Fruit fly (Drosophila melanogaster) whole organism, embryonic: ENCODE results near the gene SNRPG.

Source experiments
- B-H2 ChIP-seq: fragments of 200-800 bp; sonication (Bioruptor generic); optimal IDR thresholded peaks from 2 replicates; lab custom pipeline; 2018; ENCODE audit warnings: missing biosample characterization, mild to moderate bottlenecking, missing genetic modification characterization
- Bdp1 ChIP-seq: fragments of 200-800 bp; sonication (Bioruptor generic); optimal IDR thresholded peaks from 3 replicates; lab custom pipeline; 2016; ENCODE audit warnings: missing biosample characterization, missing genetic modification characterization
- Blimp-1 ChIP-seq: fragments of 200-800 bp; sonication (Bioruptor generic); optimal IDR thresholded peaks from 3 replicates; lab custom pipeline; 2018; ENCODE audit warnings: missing biosample characterization, missing genetic modification characterization, mild to moderate bottlenecking, moderate library complexity, missing genetic modification reagents
- BtbVII ChIP-seq: fragments of 200-800 bp; sonication (Bioruptor generic); optimal IDR thresholded peaks from 3 replicates; lab custom pipeline; 2017; ENCODE audit warnings: missing biosample characterization, mild to moderate bottlenecking, missing genetic modification characterization
- CG10209 ChIP-seq: fragments of 200-800 bp; sonication (Bioruptor generic); optimal IDR thresholded peaks from 3 replicates; lab custom pipeline; 2017; ENCODE audit warnings: missing biosample characterization, mild to moderate bottlenecking, missing genetic modification characterization, missing genetic modification reagents
- CG12236 ChIP-seq: fragments of 200-800 bp; sonication (Bioruptor generic); optimal IDR thresholded peaks from 2 replicates; lab custom pipeline; 2016; ENCODE audit warnings: missing biosample characterization, missing genetic modification characterization
- CG13775 ChIP-seq: fragments of 200-800 bp; sonication (Bioruptor generic); optimal IDR thresholded peaks from 3 replicates; lab custom pipeline; 2017; ENCODE audit warnings: missing biosample characterization, mild to moderate bottlenecking, missing genetic modification characterization
- CG14441 ChIP-seq: fragments of 200-800 bp; sonication (Bioruptor generic); IDR thresholded peaks from 2 replicates; pipeline ENCODE4 v1.3.6; 2022; ENCODE audit warnings: missing biosample characterization, missing genetic modification characterization
- CG18011 ChIP-seq: fragments of 200-800 bp; sonication (Bioruptor generic); optimal IDR thresholded peaks from 2 replicates; lab custom pipeline; 2017; ENCODE audit warnings: missing biosample characterization, missing genetic modification characterization, mild to moderate bottlenecking, moderate library complexity, missing genotype
- CG1832 ChIP-seq: fragments of 200-800 bp; sonication (Bioruptor generic); optimal IDR thresholded peaks from 2 replicates; lab custom pipeline; 2017; ENCODE audit warnings: missing biosample characterization, mild to moderate bottlenecking, missing genetic modification characterization, inconsistent platforms
- CG2678 ChIP-seq: fragments of 200-800 bp; sonication (Bioruptor generic); optimal IDR thresholded peaks from 3 replicates; lab custom pipeline; 2019; ENCODE audit warnings: missing biosample characterization, mild to moderate bottlenecking, missing genetic modification characterization, moderate library complexity
- CG31224 ChIP-seq: fragments of 200-800 bp; sonication (Bioruptor generic); IDR thresholded peaks from 2 replicates; pipeline ENCODE4 v1.3.6; 2022; ENCODE audit warnings: missing biosample characterization, missing genetic modification characterization
- CG31365 ChIP-seq: fragments of 200-800 bp; sonication (Bioruptor generic); optimal IDR thresholded peaks from 2 replicates; lab custom pipeline; 2018; ENCODE audit warnings: missing biosample characterization, mild to moderate bottlenecking, missing genetic modification characterization
- CG31388 ChIP-seq: fragments of 200-800 bp; sonication (Bioruptor generic); optimal IDR thresholded peaks from 2 replicates; lab custom pipeline; 2016; ENCODE audit warnings: missing biosample characterization, missing genetic modification characterization
- CG3407 ChIP-seq: fragments of 200-800 bp; sonication (Bioruptor generic); optimal IDR thresholded peaks from 2 replicates; lab custom pipeline; 2018; ENCODE audit warnings: missing biosample characterization, mild to moderate bottlenecking, missing genetic modification characterization
- CG6689 ChIP-seq: fragments of 200-800 bp; sonication (Bioruptor generic); IDR thresholded peaks from 2 replicates; pipeline ENCODE4 v1.3.6; 2022; ENCODE audit warnings: missing biosample characterization, missing genetic modification characterization
- CG7372 ChIP-seq: fragments of 200-800 bp; sonication (Bioruptor generic); IDR thresholded peaks from 2 replicates; pipeline ENCODE4 v1.3.6; 2022; ENCODE audit warnings: missing biosample characterization, missing genetic modification characterization
- CG8089 ChIP-seq: fragments of 200-800 bp; sonication (Bioruptor generic); optimal IDR thresholded peaks from 3 replicates; lab custom pipeline; 2016; ENCODE audit warnings: missing biosample characterization, missing genetic modification characterization
- CG8388 ChIP-seq: fragments of 200-800 bp; sonication (Bioruptor generic); optimal IDR thresholded peaks from 2 replicates; lab custom pipeline; 2019; ENCODE audit warnings: missing biosample characterization, mild to moderate bottlenecking, missing genetic modification characterization, moderate library complexity
- CG8478 ChIP-seq: fragments of >200 bp; optimal IDR thresholded peaks from 2 replicates; lab custom pipeline; 2018
- CG8944 ChIP-seq: fragments of 200-800 bp; sonication (Bioruptor generic); optimal IDR thresholded peaks from 3 replicates; lab custom pipeline; 2016; ENCODE audit warnings: missing biosample characterization, missing genetic modification characterization
- CG9797 ChIP-seq: fragments of 200-800 bp; sonication (Bioruptor generic); optimal IDR thresholded peaks from 3 replicates; lab custom pipeline; 2018; ENCODE audit warnings: missing biosample characterization, mild to moderate bottlenecking, missing genetic modification characterization
- CHES-1-like ChIP-seq: fragments of 200-800 bp; sonication (Bioruptor generic); optimal IDR thresholded peaks from 2 replicates; lab custom pipeline; 2016; ENCODE audit warnings: missing biosample characterization, missing genetic modification characterization
- Camta ChIP-seq: fragments of 200-800 bp; sonication (Bioruptor generic); optimal IDR thresholded peaks from 2 replicates; lab custom pipeline; 2016; ENCODE audit warnings: missing biosample characterization, missing genetic modification characterization
- CoRest ChIP-seq: fragments of 200-800 bp; sonication (Bioruptor generic); optimal IDR thresholded peaks from 3 replicates; lab custom pipeline; 2018; ENCODE audit warnings: missing biosample characterization, mild to moderate bottlenecking, missing genetic modification characterization, moderate library complexity
- Drgx ChIP-seq: fragments of 200-800 bp; sonication (Bioruptor generic); IDR thresholded peaks from 2 replicates; pipeline ENCODE4 v1.3.6; 2022; ENCODE audit warnings: missing biosample characterization, missing genetic modification characterization
- Gsc ChIP-seq: fragments of 200-800 bp; sonication (Bioruptor generic); IDR thresholded peaks from 2 replicates; pipeline ENCODE4 v1.3.6; 2022; ENCODE audit warnings: missing biosample characterization, missing genetic modification characterization
- Mad ChIP-seq: fragments of 200-800 bp; sonication (Bioruptor generic); optimal IDR thresholded peaks from 2 replicates; lab custom pipeline; 2016; ENCODE audit warnings: missing biosample characterization, missing genetic modification characterization
- Meics ChIP-seq: fragments of 200-800 bp; sonication (Bioruptor generic); optimal IDR thresholded peaks from 2 replicates; lab custom pipeline; 2017; ENCODE audit warnings: missing biosample characterization, mild to moderate bottlenecking, missing genetic modification characterization
- Nf-YA ChIP-seq: fragments of 200-800 bp; sonication (Bioruptor generic); IDR thresholded peaks from 2 replicates; pipeline ENCODE4 v1.3.6; 2022; ENCODE audit warnings: missing biosample characterization, missing genetic modification characterization
- Rfx ChIP-seq: fragments of 200-800 bp; sonication (Bioruptor generic); IDR thresholded peaks from 2 replicates; pipeline ENCODE4 v1.3.6; 2022; ENCODE audit warnings: missing biosample characterization, missing genetic modification characterization
- Ssrp ChIP-seq: fragments of 200-800 bp; sonication (Bioruptor generic); optimal IDR thresholded peaks from 2 replicates; lab custom pipeline; 2018; ENCODE audit warnings: missing biosample characterization, mild to moderate bottlenecking, missing genetic modification characterization, moderate library complexity
- Trl ChIP-seq, 3 experiments: fragments of >200 bp in 2 of 3; fragments of 200-800 bp in 1 of 3; sonication (Bioruptor generic) in 1 of 3; optimal IDR thresholded peaks; 2 replicates in 1 of 3; 3 replicates in 2 of 3; lab custom pipeline; 2016 to 2017; ENCODE audit warnings: missing biosample characterization in 1 of 3, missing genetic modification characterization in 1 of 3
- Usf ChIP-seq: fragments of 200-800 bp; sonication (Bioruptor generic); optimal IDR thresholded peaks from 2 replicates; lab custom pipeline; 2017; ENCODE audit warnings: missing genotype, missing biosample characterization, missing genetic modification characterization
- cad ChIP-seq: fragments of >200 bp; optimal IDR thresholded peaks from 2 replicates; lab custom pipeline; 2017; ENCODE audit warnings: missing biosample characterization, missing genetic modification characterization
- cg ChIP-seq: fragments of 200-800 bp; sonication (Bioruptor generic); optimal IDR thresholded peaks from 3 replicates; lab custom pipeline; 2019; ENCODE audit warnings: missing biosample characterization, mild to moderate bottlenecking, missing genetic modification characterization, moderate library complexity
- chm ChIP-seq: fragments of 200-800 bp; sonication (Bioruptor generic); IDR thresholded peaks from 2 replicates; pipeline ENCODE4 v1.3.6; 2022; ENCODE audit warnings: missing biosample characterization, missing genetic modification characterization
- disco-r ChIP-seq: fragments of 200-800 bp; sonication (Bioruptor generic); optimal IDR thresholded peaks from 2 replicates; lab custom pipeline; 2016; ENCODE audit warnings: missing biosample characterization, missing genetic modification characterization
- luna ChIP-seq: fragments of 200-800 bp; sonication (Bioruptor generic); optimal IDR thresholded peaks from 2 replicates; lab custom pipeline; 2016; ENCODE audit warnings: missing biosample characterization, missing genetic modification characterization
- odd ChIP-seq: fragments of 200-800 bp; sonication (Bioruptor generic); optimal IDR thresholded peaks from 2 replicates; lab custom pipeline; 2017; ENCODE audit warnings: missing biosample characterization, mild to moderate bottlenecking, missing genetic modification characterization
- otp ChIP-seq: fragments of 200-800 bp; sonication (Bioruptor generic); IDR thresholded peaks from 3 replicates; pipeline ENCODE4, ENCODE4 v1.3.6; 2022; ENCODE audit warnings: missing biosample characterization, missing genetic modification characterization
- pros ChIP-seq: fragments of 200-800 bp; sonication (Bioruptor generic); optimal IDR thresholded peaks from 3 replicates; lab custom pipeline; 2019; ENCODE audit warnings: missing biosample characterization, mild to moderate bottlenecking, missing genetic modification characterization, moderate library complexity
- pum ChIP-seq: fragments of 200-800 bp; sonication (Bioruptor generic); optimal IDR thresholded peaks from 2 replicates; lab custom pipeline; 2016; ENCODE audit warnings: missing biosample characterization, missing genetic modification characterization
- ranshi ChIP-seq: fragments of 200-800 bp; sonication (Bioruptor generic); IDR thresholded peaks from 2 replicates; pipeline ENCODE4 v1.3.6; 2022; ENCODE audit warnings: missing biosample characterization, missing genetic modification characterization
- shn ChIP-seq: fragments of 200-800 bp; sonication (Bioruptor generic); optimal IDR thresholded peaks from 3 replicates; lab custom pipeline; 2016; ENCODE audit warnings: missing biosample characterization, missing genetic modification characterization
- slbo ChIP-seq: fragments of 200-800 bp; sonication (Bioruptor generic); IDR thresholded peaks from 2 replicates; pipeline ENCODE4 v1.3.6; 2022; ENCODE audit warnings: missing biosample characterization, missing genetic modification characterization
- so ChIP-seq: fragments of 200-800 bp; sonication (Bioruptor generic); IDR thresholded peaks from 3 replicates; pipeline ENCODE4 v1.3.6; 2022; ENCODE audit warnings: missing biosample characterization, missing genetic modification characterization
- tio ChIP-seq: fragments of 200-800 bp; sonication (Bioruptor generic); optimal IDR thresholded peaks from 2 replicates; lab custom pipeline; 2017; ENCODE audit warnings: missing biosample characterization, missing genetic modification characterization, inconsistent platforms
- unpg ChIP-seq: fragments of 200-800 bp; sonication (Bioruptor generic); optimal IDR thresholded peaks from 3 replicates; lab custom pipeline; 2018; ENCODE audit warnings: missing biosample characterization, mild to moderate bottlenecking, missing genetic modification characterization, moderate library complexity

SNRPG gene

dm6 chrX:16650078-16651063 is 10.2 kb upstream of the SNRPG start (continued):
- no peak for TF ChIP-seq cg (GFP tag; lab: Kevin White, UChicago)
- no peak for TF ChIP-seq CG13775
- no peak for TF ChIP-seq CG1832 (GFP tag; lab: Kevin White, UChicago)
- no peak for TF ChIP-seq odd (GFP tag; lab: Kevin White, UChicago)
- no peak for TF ChIP-seq CG6689
- no peak for TF ChIP-seq cad (GFP tag; lab: Kevin White, UChicago)
- TF ChIP-seq Drgx (GFP tag; lab: Robert Waterston, UW): peak; percentile 63
- peak; percentile 10 for TF ChIP-seq unpg (GFP tag; lab: Kevin White, UChicago)
- peak; percentile 22 for TF ChIP-seq Meics (GFP tag; lab: Kevin White, UChicago)
- no peak for TF ChIP-seq Mad (GFP tag; lab: Kevin White, UChicago)
- peak; percentile 23 for TF ChIP-seq BtbVII
- TF ChIP-seq tio (GFP tag; lab: Kevin White, UChicago): no peak
- TF ChIP-seq CG8089: no peak
- TF ChIP-seq ranshi: no peak
- TF ChIP-seq CG31224 (GFP tag; lab: Robert Waterston, UW): 0 out of 2 replicates have a peak, but pooled peaks have one; percentile 12
- no peak for TF ChIP-seq CG12236 (GFP tag; lab: Kevin White, UChicago)
- TF ChIP-seq CG3407 (GFP tag; lab: Kevin White, UChicago): no peak
- TF ChIP-seq pum (GFP tag; lab: Kevin White, UChicago): peak; percentile 67
- TF ChIP-seq Trl (optimal IDR thresholded peaks at IDR 0.05; lab: Kevin White, UChicago): no peak
- TF ChIP-seq Trl (GFP tag; optimal IDR thresholded peaks at IDR 0.05; lab: Kevin White, UChicago): peak; percentile 81
- TF ChIP-seq disco-r: no peak
- TF ChIP-seq CG31365 (tag; lab: Kevin White, UChicago): no peak
- TF ChIP-seq CG10209 (GFP tag; lab: Kevin White, UChicago): no peak
- TF ChIP-seq Gsc (GFP tag; lab: Robert Waterston, UW): no peak
- TF ChIP-seq chm (GFP tag; lab: Robert Waterston, UW): no peak
- TF ChIP-seq Nf-YA: 0 out of 2 replicates have a peak, but pooled peaks have one; percentile 6
- no peak for TF ChIP-seq CG8388 (GFP tag; lab: Kevin White, UChicago)
- TF ChIP-seq CG8944 (GFP tag; lab: Kevin White, UChicago): no peak
- no peak for TF ChIP-seq CoRest (tag; lab: Kevin White, UChicago)
- TF ChIP-seq Ssrp (tag; lab: Kevin White, UChicago): peak; percentile 3
- peak; percentile 3 for TF ChIP-seq luna (GFP tag; lab: Kevin White, UChicago)
- TF ChIP-seq CG14441 (GFP tag; lab: Robert Waterston, UW): peak; percentile 72
- peak; percentile 21; the same call in 1 of the 2 replicates for TF ChIP-seq slbo (GFP tag; lab: Robert Waterston, UW)
- no peak for TF ChIP-seq CG9797 (GFP tag; lab: Kevin White, UChicago)
- no peak for TF ChIP-seq Blimp-1 (GFP tag; lab: Kevin White, UChicago)
- TF ChIP-seq CG2678 (tag; lab: Kevin White, UChicago): peak; percentile 15
- no peak for TF ChIP-seq shn
- TF ChIP-seq CG8478: no peak
- peak; percentile 85 for TF ChIP-seq Camta (GFP tag; lab: Kevin White, UChicago)
- no peak for TF ChIP-seq pros (GFP tag; lab: Kevin White, UChicago)
- TF ChIP-seq Bdp1 (GFP tag; lab: Kevin White, UChicago): no peak
- TF ChIP-seq CG7372 (GFP tag; lab: Robert Waterston, UW): no peak
- peak; percentile 92 for TF ChIP-seq so (GFP tag; lab: Robert Waterston, UW)
- TF ChIP-seq CG31388 (GFP tag; lab: Kevin White, UChicago): no peak
- TF ChIP-seq Usf (GFP tag; lab: Kevin White, UChicago): no peak
- no peak for TF ChIP-seq CHES-1-like (GFP tag; lab: Kevin White, UChicago)
- TF ChIP-seq CG18011 (GFP tag; lab: Kevin White, UChicago): no peak
- TF ChIP-seq Rfx (GFP tag; lab: Robert Waterston, UW): no peak
- no peak for TF ChIP-seq B-H2
- peak; percentile 85 for TF ChIP-seq otp (GFP tag; lab: Robert Waterston, UW)
